Worm (Caenorhabditis elegans) whole organism, mixed stage, embryonic: ENCODE data around the gene C14E2.4.

ENCODE experiments used
- ceh-43 ChIP-seq: fragments of 200-800 bp; sonication (Bioruptor generic); optimal IDR thresholded peaks from 2 replicates; lab custom pipeline; 2018; ENCODE audit warnings: mild to moderate bottlenecking, missing genetic modification characterization, moderate library complexity, missing compliant biosample characterization
- elt-3 ChIP-seq: fragments of 150-350 bp; optimal IDR thresholded peaks from 2 replicates; lab custom pipeline; 2014; ENCODE audit warnings: missing biosample characterization, missing genetic modification characterization
- flh-1 ChIP-seq: fragments of 200-800 bp; sonication (Bioruptor generic); optimal IDR thresholded peaks from 2 replicates; lab custom pipeline; 2018; ENCODE audit warnings: mild to moderate bottlenecking, missing genetic modification characterization, moderate library complexity, missing compliant biosample characterization
- lin-13 ChIP-seq: fragments of 150-350 bp; optimal IDR thresholded peaks from 2 replicates; lab custom pipeline; 2014; ENCODE audit warnings: missing biosample characterization, missing genetic modification characterization
- lsy-2 ChIP-seq: fragments of 150-350 bp; optimal IDR thresholded peaks from 2 replicates; lab custom pipeline; 2014; ENCODE audit warnings: missing biosample characterization, missing genetic modification characterization
- nhr-12 ChIP-seq: fragments of 150-350 bp; optimal IDR thresholded peaks from 2 replicates; lab custom pipeline; 2014; ENCODE audit warnings: missing biosample characterization, missing genetic modification characterization
- nhr-237 ChIP-seq: fragments of 150-350 bp; optimal IDR thresholded peaks from 2 replicates; lab custom pipeline; 2014; ENCODE audit warnings: missing biosample characterization, missing genetic modification characterization
- nhr-28 ChIP-seq: fragments of 150-350 bp; optimal IDR thresholded peaks from 2 replicates; lab custom pipeline; 2014; ENCODE audit warnings: missing biosample characterization, missing genetic modification characterization
- pha-4 ChIP-seq: fragments of 150-350 bp; optimal IDR thresholded peaks from 2 replicates; lab custom pipeline; 2018; ENCODE audit warnings: missing biosample characterization, missing genetic modification reagents, missing genetic modification characterization
- snpc-4 ChIP-seq: fragments of 150-350 bp; optimal IDR thresholded peaks from 2 replicates; lab custom pipeline; 2014; ENCODE audit warnings: missing biosample characterization, missing genetic modification characterization
- sptf-1 ChIP-seq: sonication (generic microtip); optimal IDR thresholded peaks from 2 replicates; lab custom pipeline; 2017; ENCODE audit warnings: mild to moderate bottlenecking, missing genetic modification characterization, moderate library complexity, missing compliant biosample characterization
- unc-39 ChIP-seq: fragments of 150-350 bp; optimal IDR thresholded peaks from 2 replicates; lab custom pipeline; 2014; ENCODE audit warnings: missing biosample characterization, missing genetic modification characterization
- unc-62 ChIP-seq: fragments of 150-350 bp; optimal IDR thresholded peaks from 2 replicates; lab custom pipeline; 2014; ENCODE audit warnings: missing biosample characterization, missing genetic modification reagents, missing genetic modification characterization

- no peak for TF ChIP-seq unc-62 (GFP tag; lab: Kevin White, UChicago)
- peak; percentile 63 for TF ChIP-seq flh-1 (GFP tag; lab: Kevin White, UChicago)
- TF ChIP-seq lin-13 (tag; lab: Kevin White, UChicago), result peak; percentile 25
- TF ChIP-seq nhr-28 (tag; lab: Kevin White, UChicago), result no peak
- TF ChIP-seq pha-4, result no peak
- no peak for TF ChIP-seq nhr-12 (tag; lab: Kevin White, UChicago)
- peak; percentile 64 for TF ChIP-seq unc-39 (tag; lab: Kevin White, UChicago)
- no peak for TF ChIP-seq snpc-4 (tag; lab: Kevin White, UChicago)
- peak; percentile 62 for TF ChIP-seq nhr-237
- TF ChIP-seq elt-3 (tag; lab: Kevin White, UChicago), result no peak
- TF ChIP-seq lsy-2, result peak; percentile 33
- TF ChIP-seq sptf-1 (tag; lab: Kevin White, UChicago), result peak; percentile 91
- peak; percentile 54 for TF ChIP-seq ceh-43 (GFP tag; lab: Kevin White, UChicago)
These were observed 37.5 kb upstream of the C14E2.4 start for ce11 chrX:1858616-1859015.
